Worm (Caenorhabditis elegans) whole organism, late embryonic: ENCODE measurements around the gene F15B9.6.

Experiments
- F13H6.1 ChIP-seq: sonication (generic microtip); optimal IDR thresholded peaks from 2 replicates; lab custom pipeline; 2016; ENCODE audit warnings: missing genetic modification characterization, missing compliant biosample characterization
- K09A11.1 ChIP-seq: sonication (generic microtip); optimal IDR thresholded peaks from 2 replicates; lab custom pipeline; 2017; ENCODE audit warnings: antibody characterized with exemption, mild to moderate bottlenecking, missing genetic modification characterization, missing compliant biosample characterization; ENCODE audit not compliant: insufficient read depth
- ceh-9 ChIP-seq: sonication (generic microtip); optimal IDR thresholded peaks from 2 replicates; lab custom pipeline; 2016; ENCODE audit warnings: mild to moderate bottlenecking, missing genetic modification characterization, inconsistent platforms, missing compliant biosample characterization
- fkh-10 ChIP-seq: fragments of 150-350 bp; optimal IDR thresholded peaks from 2 replicates; lab custom pipeline; 2014; ENCODE audit warnings: missing biosample characterization, missing genetic modification reagents, missing genetic modification characterization
- nfya-1 ChIP-seq: sonication (generic microtip); optimal IDR thresholded peaks from 2 replicates; lab custom pipeline; 2017; ENCODE audit warnings: missing genetic modification characterization, mild to moderate bottlenecking, missing compliant biosample characterization, antibody characterized with exemption, moderate library complexity
- nhr-11 ChIP-seq: fragments of 150-350 bp; optimal IDR thresholded peaks from 2 replicates; lab custom pipeline; 2014; ENCODE audit warnings: missing biosample characterization, missing genetic modification characterization
- npax-4 ChIP-seq: sonication (generic microtip); optimal IDR thresholded peaks from 2 replicates; lab custom pipeline; 2016; ENCODE audit warnings: missing genetic modification characterization, missing compliant biosample characterization
- rnt-1 ChIP-seq: sonication (generic microtip); optimal IDR thresholded peaks from 2 replicates; lab custom pipeline; 2016; ENCODE audit warnings: missing genetic modification characterization, missing compliant biosample characterization
- tbx-7 ChIP-seq: sonication (generic microtip); optimal IDR thresholded peaks from 2 replicates; lab custom pipeline; 2016; ENCODE audit warnings: missing genotype, missing genetic modification characterization, missing compliant biosample characterization
- ttx-3 ChIP-seq: sonication (generic microtip); optimal IDR thresholded peaks from 2 replicates; lab custom pipeline; 2016; ENCODE audit warnings: missing genetic modification reagents, missing genetic modification characterization, missing compliant biosample characterization
- unc-3 ChIP-seq, 2 experiments: fragments of 200-800 bp in 1 of 2; sonication (Bioruptor generic) in 1 of 2; sonication (generic microtip) in 1 of 2; conservative IDR thresholded peaks in 1 of 2; optimal IDR thresholded peaks in 1 of 2; 2 replicates each; pipeline versions ENCODE4 v1.3.6 to Lab custom; 2016 to 2022; ENCODE audit warnings: missing compliant biosample characterization in 2 of 2, missing genetic modification characterization in 2 of 2, missing genetic modification reagents in 1 of 2

ce11 chrV:13021540-13021939 is 7.6 kb downstream of the F15B9.6 start:
- TF ChIP-seq unc-3 (GFP tag; conservative IDR thresholded peaks at IDR 0.05; lab: Robert Waterston, UW) (no peak), unc-3 (tag; optimal IDR thresholded peaks at IDR 0.05; lab: Kevin White, UChicago) (no peak), ceh-9 (tag; lab: Kevin White, UChicago) (no peak), K09A11.1 (tag; lab: Kevin White, UChicago) (no peak), nhr-11 (tag; lab: Kevin White, UChicago) (no peak), rnt-1 (no peak), tbx-7 (tag; lab: Kevin White, UChicago) (no peak), F13H6.1 (tag; lab: Kevin White, UChicago) (no peak), fkh-10 (GFP tag; lab: Kevin White, UChicago) (no peak), nfya-1 (tag; lab: Kevin White, UChicago) (no peak), npax-4 (tag; lab: Kevin White, UChicago) (no peak), ttx-3 (no peak)
